Worm (Caenorhabditis elegans): ENCODE results near the gene daf-14.
A peak's percentile ranks its signal among the peaks of the same experiment; 100 is the strongest.

Gene daf-14

DNA sequence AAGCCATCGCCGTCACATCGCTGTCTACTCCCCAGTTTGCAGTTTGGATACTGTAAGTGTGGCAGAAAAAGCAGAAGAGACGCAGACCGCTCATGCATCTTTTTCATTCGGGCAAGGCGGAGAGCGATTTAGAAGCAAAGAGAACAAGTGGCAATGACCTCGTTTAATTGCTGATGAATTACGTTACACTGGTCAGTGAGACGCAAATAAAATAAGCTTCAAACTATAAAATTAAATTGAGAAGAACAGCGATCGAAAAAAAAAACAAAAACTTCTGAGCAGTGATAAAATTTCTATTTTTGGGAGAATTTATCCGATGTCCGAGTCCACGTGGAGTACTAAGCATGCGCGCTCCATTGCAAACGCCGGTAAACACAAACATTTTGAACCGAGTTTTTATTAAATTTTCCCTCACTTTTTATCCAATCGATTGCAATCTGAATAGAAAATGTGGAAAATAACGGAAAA lies 28.3 kb upstream of the daf-14 start, which contains the start of gene C24F3.2 (continued):
- TF ChIP-seq snpc-4 (tag; optimal IDR thresholded peaks at IDR 0.05) = no peak
- TF ChIP-seq R02D3.7 (tag; optimal IDR thresholded peaks at IDR 0.05) = no peak
- no peak for TF ChIP-seq mab-5 (tag; optimal IDR thresholded peaks at IDR 0.05)
- TF ChIP-seq lsy-2 (tag; optimal IDR thresholded peaks at IDR 0.05) = peak; percentile 79 to 97
- TF ChIP-seq aly-2 (tag; optimal IDR thresholded peaks at IDR 0.05) = no peak
- no peak for TF ChIP-seq nhr-6 (tag; optimal IDR thresholded peaks at IDR 0.05)
- TF ChIP-seq Y55F3AM.14 (GFP tag; optimal IDR thresholded peaks at IDR 0.05) = peak; percentile 5
- no peak for TF ChIP-seq nhr-25 (tag; optimal IDR thresholded peaks at IDR 0.05)
- no peak for TF ChIP-seq peb-1 (tag; optimal IDR thresholded peaks at IDR 0.05)
- no peak for TF ChIP-seq zag-1 (tag; optimal IDR thresholded peaks at IDR 0.05)

DNA sequence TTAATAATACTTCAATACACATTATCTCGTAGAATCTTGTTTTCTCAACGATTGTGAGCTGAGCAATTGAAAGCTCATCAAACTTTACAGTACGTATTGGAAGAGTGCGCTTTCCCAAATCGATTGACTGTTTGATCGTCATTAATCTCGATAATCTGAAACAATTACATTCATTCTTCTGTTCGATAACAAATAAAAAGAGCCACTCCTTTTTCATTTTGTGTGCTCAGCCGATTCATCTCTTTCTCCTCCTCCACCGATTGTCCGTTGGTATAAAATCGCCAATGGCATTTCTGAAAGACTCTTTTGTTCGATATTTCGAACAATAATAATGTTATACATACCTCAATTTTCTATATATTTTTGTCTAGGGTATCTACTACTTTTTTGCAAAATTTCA lies 26.7 kb upstream of the daf-14 start, which contains the start of gene nas-12:
Gene nas-12, plus strand, starts transcription at position 301 of the 400 bp plus-strand sequence.
- TF ChIP-seq nhr-77 (tag; optimal IDR thresholded peaks at IDR 0.05) (no peak), mdl-1 (tag; optimal IDR thresholded peaks at IDR 0.05) (no peak), nhr-21 (tag; optimal IDR thresholded peaks at IDR 0.05) (no peak), ZK546.5 (tag; optimal IDR thresholded peaks at IDR 0.05) (no peak), F13H6.1 (tag; optimal IDR thresholded peaks at IDR 0.05) (no peak), egl-27 (tag; optimal IDR thresholded peaks at IDR 0.05) (no peak), nhr-129 (tag; optimal IDR thresholded peaks at IDR 0.05) (no peak), blmp-1 (tag; optimal IDR thresholded peaks at IDR 0.05; ENCODE audit: insufficient read depth) (no peak), ceh-82 (tag; optimal IDR thresholded peaks at IDR 0.05) (no peak), mab-5 (tag; optimal IDR thresholded peaks at IDR 0.05) (no peak)

DNA sequence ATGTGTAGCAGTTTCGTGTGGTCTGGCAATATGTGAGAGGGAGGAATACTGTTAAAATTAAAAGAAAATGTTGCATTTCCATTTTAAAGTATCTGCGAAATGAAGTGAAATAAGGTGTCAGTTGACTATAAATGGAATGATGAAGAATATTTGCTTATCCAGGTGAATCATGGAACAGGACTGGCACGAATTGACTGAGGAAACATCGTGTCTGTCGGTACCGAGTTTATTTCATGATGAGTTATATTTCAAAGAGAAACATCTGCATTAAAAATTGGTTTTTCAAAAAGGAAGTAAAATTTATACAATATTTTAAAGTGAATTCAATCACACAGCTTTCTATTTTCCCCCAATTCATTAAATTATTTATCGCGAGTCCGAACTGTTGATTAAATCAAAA lies 22.9 kb upstream of the daf-14 start, which contains the start of gene F01G10.6:
Gene F01G10.6, minus strand, starts transcription at position 101 of the 400 bp plus-strand sequence.
- TF ChIP-seq lin-13 (GFP tag; optimal IDR thresholded peaks at IDR 0.05) (no peak), ama-1 (optimal IDR thresholded peaks at IDR 0.05) (no peak), nhr-23 (tag; optimal IDR thresholded peaks at IDR 0.05) (no peak), aly-2 (tag; optimal IDR thresholded peaks at IDR 0.05) (no peak), peb-1 (tag; optimal IDR thresholded peaks at IDR 0.05) (no peak), sma-9 (GFP tag; optimal IDR thresholded peaks at IDR 0.05) (no peak), sma-9 (tag; optimal IDR thresholded peaks at IDR 0.05) (no peak), ztf-4 (tag; optimal IDR thresholded peaks at IDR 0.05) (no peak), R02D3.7 (tag; optimal IDR thresholded peaks at IDR 0.05) (no peak), skn-1 (tag; optimal IDR thresholded peaks at IDR 0.05) (no peak), nhr-237 (tag; optimal IDR thresholded peaks at IDR 0.05) (no peak)

DNA sequence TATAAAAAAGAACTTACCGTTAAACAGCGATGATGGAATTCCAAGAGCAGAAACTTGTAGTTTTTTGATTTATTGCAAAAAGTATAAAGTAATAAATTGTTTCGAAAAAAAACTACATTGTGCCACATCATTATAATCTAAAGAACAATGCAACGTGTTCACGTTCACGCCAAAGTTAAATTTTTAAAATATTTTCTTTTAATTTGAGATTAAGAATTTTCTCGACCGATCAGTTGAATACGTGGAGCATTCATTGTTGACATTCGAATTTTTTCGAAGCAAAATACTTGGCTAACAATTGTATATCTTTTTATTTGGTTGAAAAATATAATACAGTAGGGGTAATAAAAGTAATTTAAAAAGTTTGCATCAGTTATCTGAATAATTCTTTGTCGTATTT lies 19.5 kb upstream of the daf-14 start, which contains the start of gene F01G10.5:
Gene F01G10.5, minus strand, starts transcription at position 101 of the 400 bp plus-strand sequence.
- TF ChIP-seq skn-1 (tag; optimal IDR thresholded peaks at IDR 0.05) = no peak

DNA sequence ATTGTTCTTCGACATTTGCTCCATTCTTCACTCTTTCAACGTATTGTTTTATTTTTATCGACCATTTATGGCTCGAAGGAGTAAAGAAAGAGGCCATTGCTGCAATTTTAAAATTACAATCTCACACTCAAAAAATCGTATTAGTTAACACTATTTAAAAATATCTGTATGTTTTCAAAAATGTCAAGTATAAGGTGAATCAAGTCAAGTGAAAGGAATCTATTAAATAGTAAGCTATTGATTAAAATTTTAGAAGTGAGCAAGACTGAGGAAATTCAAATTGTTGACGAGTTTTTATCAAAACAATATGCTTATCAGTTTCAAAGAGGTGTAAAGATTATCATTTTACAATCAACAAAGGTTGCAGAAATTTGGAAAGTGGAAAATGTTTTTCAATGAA lies 18.0 kb upstream of the daf-14 start, which contains the start of gene F01G10.4:
Gene F01G10.4, minus strand, starts transcription at position 101 of the 400 bp plus-strand sequence.
- TF ChIP-seq lin-39 (tag; optimal IDR thresholded peaks at IDR 0.05) (no peak), F13H6.1 (tag; optimal IDR thresholded peaks at IDR 0.05) (no peak), ztf-11 (tag; optimal IDR thresholded peaks at IDR 0.05) (no peak), lin-13 (GFP tag; optimal IDR thresholded peaks at IDR 0.05) (no peak), gmeb-1 (tag; optimal IDR thresholded peaks at IDR 0.05) (no peak), skn-1 (tag; optimal IDR thresholded peaks at IDR 0.05) (no peak), peb-1 (tag; optimal IDR thresholded peaks at IDR 0.05) (no peak), nhr-129 (tag; optimal IDR thresholded peaks at IDR 0.05) (no peak), nhr-10 (tag; optimal IDR thresholded peaks at IDR 0.05) (no peak), unc-62 (GFP tag; optimal IDR thresholded peaks at IDR 0.05) (no peak), lin-11 (tag; optimal IDR thresholded peaks at IDR 0.05) (no peak), ZK546.5 (tag; optimal IDR thresholded peaks at IDR 0.05) (no peak), nhr-12 (tag; optimal IDR thresholded peaks at IDR 0.05) (no peak), sma-3 (GFP tag; optimal IDR thresholded peaks at IDR 0.05) (no peak), nhr-6 (tag; optimal IDR thresholded peaks at IDR 0.05) (no peak), C34F6.9 (tag; optimal IDR thresholded peaks at IDR 0.05) (no peak), unc-55 (GFP tag; optimal IDR thresholded peaks at IDR 0.05) (no peak)

Measured in whole organism, L2 larva.